Worm (Caenorhabditis elegans) whole organism, young adult: ENCODE data around the gene snrp-3.

Source experiments
- D2030.7 ChIP-seq: fragments of 200-800 bp; sonication (Bioruptor generic); IDR thresholded peaks from 2 replicates; pipeline ENCODE4 v1.3.6; 2022; ENCODE audit warnings: missing genetic modification reagents, missing genetic modification characterization, missing compliant biosample characterization
- F10E7.11 ChIP-seq: sonication (generic microtip); optimal IDR thresholded peaks from 2 replicates; lab custom pipeline; 2017; ENCODE audit warnings: mild to moderate bottlenecking, missing genetic modification characterization, moderate library complexity, missing compliant biosample characterization
- F49E8.2 ChIP-seq: sonication (generic microtip); optimal IDR thresholded peaks from 3 replicates; lab custom pipeline; 2017; ENCODE audit warnings: missing genetic modification characterization, mild to moderate bottlenecking, missing compliant biosample characterization, antibody characterized with exemption, moderate library complexity; ENCODE audit not compliant: insufficient read depth
- K12H6.12 ChIP-seq: fragments of 200-800 bp; sonication (Bioruptor generic); optimal IDR thresholded peaks from 2 replicates; lab custom pipeline; 2018; ENCODE audit warnings: mild to moderate bottlenecking, missing genetic modification characterization, missing compliant biosample characterization
- Y79H2A.3 ChIP-seq: fragments of 200-800 bp; sonication (Bioruptor generic); conservative IDR thresholded peaks from 2 replicates; pipeline ENCODE4 v1.3.6; 2022; ENCODE audit warnings: missing genetic modification reagents, missing genetic modification characterization, missing compliant biosample characterization
- ama-1 ChIP-seq, 3 experiments: fragments of 150-350 bp in 1 of 3; sonication (generic microtip) in 2 of 3; optimal IDR thresholded peaks; 2 replicates each; lab custom pipeline; 2014 to 2018; ENCODE audit warnings: missing biosample characterization in 2 of 3, missing genetic modification characterization in 2 of 3, missing genetic modification reagents in 2 of 3
- aptf-2 ChIP-seq: fragments of 200-800 bp; sonication (Bioruptor generic); conservative IDR thresholded peaks from 2 replicates; pipeline ENCODE4 v1.3.6; 2022; ENCODE audit warnings: missing genetic modification reagents, missing genetic modification characterization, missing compliant biosample characterization
- aptf-3 ChIP-seq: fragments of 200-800 bp; sonication (Bioruptor generic); IDR thresholded peaks from 2 replicates; pipeline ENCODE4 v1.3.6; 2022; ENCODE audit warnings: missing genetic modification characterization, missing compliant biosample characterization
- attf-3 ChIP-seq: fragments of 200-800 bp; sonication (Bioruptor generic); conservative IDR thresholded peaks from 2 replicates; pipeline ENCODE4 v1.3.6; 2022; ENCODE audit warnings: missing genetic modification reagents, missing genetic modification characterization, missing compliant biosample characterization
- ccch-3 ChIP-seq: fragments of 200-800 bp; sonication (Bioruptor generic); optimal IDR thresholded peaks from 2 replicates; lab custom pipeline; 2018; ENCODE audit warnings: mild to moderate bottlenecking, missing genetic modification characterization, missing compliant biosample characterization
- cebp-2 ChIP-seq: fragments of 200-800 bp; sonication (Bioruptor generic); IDR thresholded peaks from 2 replicates; pipeline ENCODE4 v1.3.6; 2022; ENCODE audit warnings: missing genetic modification characterization, missing compliant biosample characterization
- egl-18 ChIP-seq: fragments of 200-800 bp; sonication (Bioruptor generic); IDR thresholded peaks from 2 replicates; pipeline ENCODE4 v1.3.6; 2022; ENCODE audit warnings: missing genetic modification reagents, missing genetic modification characterization, missing compliant biosample characterization
- egl-44 ChIP-seq: fragments of 200-800 bp; sonication (Bioruptor generic); IDR thresholded peaks from 2 replicates; pipeline ENCODE4 v1.3.6; 2022; ENCODE audit warnings: missing genetic modification reagents, missing genetic modification characterization, missing compliant biosample characterization
- egrh-3 ChIP-seq: fragments of 200-800 bp; sonication (Bioruptor generic); IDR thresholded peaks from 2 replicates; pipeline ENCODE4 v1.3.6; 2022; ENCODE audit warnings: missing genetic modification reagents, missing genetic modification characterization, missing compliant biosample characterization
- ekl-4 ChIP-seq: fragments of 200-800 bp; sonication (Bioruptor generic); IDR thresholded peaks from 2 replicates; pipeline ENCODE4 v1.3.6; 2022; ENCODE audit warnings: missing genetic modification reagents, missing genetic modification characterization, missing compliant biosample characterization
- hlh-12 ChIP-seq: sonication (generic microtip); optimal IDR thresholded peaks from 2 replicates; lab custom pipeline; 2016; ENCODE audit warnings: missing genetic modification characterization, missing compliant biosample characterization
- hlh-26 ChIP-seq: fragments of 200-800 bp; sonication (Bioruptor generic); conservative IDR thresholded peaks from 2 replicates; pipeline ENCODE4 v1.3.6; 2022; ENCODE audit warnings: missing genetic modification reagents, missing genetic modification characterization, missing compliant biosample characterization
- hmg-1.2 ChIP-seq: fragments of 200-800 bp; sonication (Bioruptor generic); IDR thresholded peaks from 2 replicates; pipeline ENCODE4 v1.3.6; 2022; ENCODE audit warnings: missing genetic modification reagents, missing genetic modification characterization, missing compliant biosample characterization
- hmg-20 ChIP-seq: fragments of 200-800 bp; sonication (Bioruptor generic); IDR thresholded peaks from 2 replicates; pipeline ENCODE4 v1.3.6; 2022; ENCODE audit warnings: missing genetic modification reagents, missing genetic modification characterization, missing compliant biosample characterization
- hrde-1 ChIP-seq: sonication (generic microtip); optimal IDR thresholded peaks from 2 replicates; lab custom pipeline; 2016; ENCODE audit warnings: missing genetic modification characterization, mild to moderate bottlenecking, missing compliant biosample characterization, moderate library complexity, missing genotype, missing genetic modification reagents, borderline replicate concordance
- lag-1 ChIP-seq: fragments of 200-800 bp; sonication (Bioruptor generic); IDR thresholded peaks from 2 replicates; pipeline ENCODE4 v1.3.6; 2022; ENCODE audit warnings: missing genetic modification reagents, missing genetic modification characterization, missing compliant biosample characterization
- lin-26 ChIP-seq: fragments of 200-800 bp; sonication (Bioruptor generic); IDR thresholded peaks from 2 replicates; pipeline ENCODE4 v1.3.6; 2022; ENCODE audit warnings: missing genetic modification reagents, missing genetic modification characterization, missing compliant biosample characterization
- lin-54 ChIP-seq: fragments of 200-800 bp; sonication (Bioruptor generic); optimal IDR thresholded peaks from 2 replicates; lab custom pipeline; 2018; ENCODE audit warnings: mild to moderate bottlenecking, missing genetic modification characterization, missing compliant biosample characterization
- madf-8 ChIP-seq: fragments of 200-800 bp; sonication (Bioruptor generic); conservative IDR thresholded peaks from 2 replicates; pipeline ENCODE4 v1.3.6; 2022; ENCODE audit warnings: missing genetic modification reagents, missing genetic modification characterization, missing compliant biosample characterization
- mxl-1 ChIP-seq: sonication (generic microtip); optimal IDR thresholded peaks from 2 replicates; lab custom pipeline; 2016; ENCODE audit warnings: missing genetic modification characterization, missing compliant biosample characterization
- nfyb-1 ChIP-seq: fragments of 200-800 bp; sonication (Bioruptor generic); IDR thresholded peaks from 2 replicates; pipeline ENCODE4 v1.3.6; 2022; ENCODE audit warnings: missing genetic modification reagents, missing genetic modification characterization, missing compliant biosample characterization
- pbrm-1 ChIP-seq: fragments of 200-800 bp; sonication (Bioruptor generic); IDR thresholded peaks from 2 replicates; pipeline ENCODE4 v1.3.6; 2022; ENCODE audit warnings: missing genetic modification reagents, missing genetic modification characterization, missing compliant biosample characterization
- pha-4 ChIP-seq: fragments of 150-350 bp; sonication (generic microtip); optimal IDR thresholded peaks from 2 replicates; lab custom pipeline; 2014; ENCODE audit warnings: missing biosample characterization, missing genetic modification reagents, missing genetic modification characterization
- rec-8 ChIP-seq, 2 experiments: sonication (generic microtip); optimal IDR thresholded peaks; 2 replicates each; lab custom pipeline; 2016; ENCODE audit warnings: mild to moderate bottlenecking in 2 of 2, missing genetic modification characterization in 2 of 2, missing genetic modification reagents in 2 of 2, missing genotype in 2 of 2, missing biosample characterization in 1 of 2, missing compliant biosample characterization in 1 of 2, moderate library complexity in 1 of 2
- sea-2 ChIP-seq: fragments of 200-800 bp; sonication (Bioruptor generic); IDR thresholded peaks from 2 replicates; pipeline ENCODE4 v1.3.6; 2022; ENCODE audit warnings: missing genetic modification characterization, missing compliant biosample characterization
- snpc-4 ChIP-seq, 5 experiments: fragments of 150-350 bp in 1 of 5; sonication (generic microtip) in 4 of 5; optimal IDR thresholded peaks; 2 replicates each; lab custom pipeline; 2014 to 2018; ENCODE audit warnings: missing genetic modification characterization in 5 of 5, missing biosample characterization in 3 of 5, antibody characterized with exemption in 2 of 5, mild to moderate bottlenecking in 2 of 5, missing compliant biosample characterization in 2 of 5, missing genotype in 2 of 5, moderate library complexity in 2 of 5, missing genetic modification reagents in 1 of 5
- tbp1 ChIP-seq: fragments of 200-800 bp; sonication (Bioruptor generic); optimal IDR thresholded peaks from 2 replicates; lab custom pipeline; 2018; ENCODE audit warnings: mild to moderate bottlenecking, missing genetic modification characterization, missing compliant biosample characterization
- unc-62 ChIP-seq: fragments of 150-350 bp; optimal IDR thresholded peaks from 2 replicates; lab custom pipeline; 2014; ENCODE audit warnings: missing biosample characterization, missing genetic modification reagents, missing genetic modification characterization
- ztf-18 ChIP-seq: sonication (generic microtip); optimal IDR thresholded peaks from 2 replicates; lab custom pipeline; 2016; ENCODE audit warnings: missing genotype, mild to moderate bottlenecking, missing genetic modification characterization, missing compliant biosample characterization
- ztf-25 ChIP-seq: fragments of 200-800 bp; sonication (Bioruptor generic); IDR thresholded peaks from 2 replicates; pipeline ENCODE4 v1.3.6; 2022; ENCODE audit warnings: missing genetic modification reagents, missing genetic modification characterization, missing compliant biosample characterization

snrp-3 gene

ce11 chrIV:8668635-8669034, 19.0 kb downstream of the snrp-3 start, which contains the start of gene cdh-5:
TSS of gene cdh-5 (plus strand) at chrIV:8668935.
- TF ChIP-seq madf-8 (GFP tag; lab: Robert Waterston, UW) (no peak), aptf-3 (GFP tag; lab: Robert Waterston, UW) (no peak), egl-18 (GFP tag; lab: Robert Waterston, UW) (no peak), F49E8.2 (tag; lab: Kevin White, UChicago) (no peak), lin-54 (no peak), hmg-1.2 (GFP tag; lab: Robert Waterston, UW) (no peak)
- TF ChIP-seq, all 124 proteins: peak for 0

ce11 chrIV:8667155-8667554, 20.5 kb downstream of the snrp-3 start:
- peak; percentile 63; the same call in 1 of the 2 replicates for TF ChIP-seq egrh-3 (GFP tag; lab: Robert Waterston, UW)
- TF ChIP-seq, all 124 proteins: peak for 1; not testable (repeated sequence) for 123

ce11 chrIV:8665778-8666177, 21.8 kb downstream of the snrp-3 start:
- peak; percentile 94 for TF ChIP-seq attf-3 (GFP tag; lab: Robert Waterston, UW)
- TF ChIP-seq Y79H2A.3 (GFP tag; lab: Robert Waterston, UW), result no peak
- TF ChIP-seq hlh-12 (tag; lab: Kevin White, UChicago), result no peak

DNA sequence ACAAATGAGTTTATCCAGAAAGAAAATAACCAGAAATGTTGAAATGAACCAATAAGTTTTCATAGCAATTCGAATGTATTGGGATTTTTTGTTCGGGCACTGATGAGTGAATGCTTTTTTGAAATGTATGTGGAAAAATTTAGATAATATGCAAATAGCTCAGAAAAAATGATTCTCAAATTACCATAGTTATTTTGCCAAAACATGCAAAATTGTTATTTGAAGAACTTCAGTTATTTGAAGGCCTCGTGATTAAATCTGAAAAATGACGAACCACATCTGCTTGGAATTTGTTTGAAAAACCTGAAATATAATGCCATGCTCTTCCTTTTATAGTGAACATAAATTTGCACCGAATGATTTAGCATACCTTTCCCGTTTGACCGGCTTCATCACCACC, 29.5 kb downstream of the snrp-3 start, which contains the start of gene C49C8.6:
TSS of gene C49C8.6 (minus strand) at position 101 of the 400 bp plus-strand sequence.
- TF ChIP-seq ztf-25 (GFP tag; lab: Robert Waterston, UW), result no peak

- no peak for TF ChIP-seq hrde-1 (tag; lab: Kevin White, UChicago)
- no peak for TF ChIP-seq pbrm-1 (GFP tag; lab: Robert Waterston, UW)
- no peak for TF ChIP-seq ekl-4 (GFP tag; lab: Robert Waterston, UW)
- TF ChIP-seq hlh-26 (GFP tag; lab: Robert Waterston, UW), result no peak
- no peak for TF ChIP-seq sea-2 (GFP tag; lab: Robert Waterston, UW)
- no peak for TF ChIP-seq ama-1 (optimal IDR thresholded peaks at IDR 0.05; lab: Kevin White, UChicago)
- TF ChIP-seq ama-1 (GFP tag; optimal IDR thresholded peaks at IDR 0.05; lab: Kevin White, UChicago), result no peak
Measured at ce11 chrIV:8654115-8654628, 33.4 kb downstream of the snrp-3 start, which contains the start of gene C49C8.1. TSS of gene C49C8.1 (plus strand) at chrIV:8654578.

ce11 chrIV:8653592-8653991, 34.0 kb downstream of the snrp-3 start, which contains the start of gene C49C8.5:
TSS of gene C49C8.5 (minus strand) at chrIV:8653664.
- no peak for TF ChIP-seq nfyb-1 (GFP tag; lab: Robert Waterston, UW)
- TF ChIP-seq ztf-18 (tag; lab: Kevin White, UChicago), result no peak
- TF ChIP-seq hlh-12 (tag; lab: Kevin White, UChicago), result no peak
- TF ChIP-seq hmg-20 (GFP tag; lab: Robert Waterston, UW), result no peak
- TF ChIP-seq F10E7.11 (tag; lab: Kevin White, UChicago), result no peak
- no peak for TF ChIP-seq K12H6.12 (tag; lab: Kevin White, UChicago)
- no peak for TF ChIP-seq rec-8 (tag; optimal IDR thresholded peaks at IDR 0.05; lab: Kevin White, UChicago)

DNA sequence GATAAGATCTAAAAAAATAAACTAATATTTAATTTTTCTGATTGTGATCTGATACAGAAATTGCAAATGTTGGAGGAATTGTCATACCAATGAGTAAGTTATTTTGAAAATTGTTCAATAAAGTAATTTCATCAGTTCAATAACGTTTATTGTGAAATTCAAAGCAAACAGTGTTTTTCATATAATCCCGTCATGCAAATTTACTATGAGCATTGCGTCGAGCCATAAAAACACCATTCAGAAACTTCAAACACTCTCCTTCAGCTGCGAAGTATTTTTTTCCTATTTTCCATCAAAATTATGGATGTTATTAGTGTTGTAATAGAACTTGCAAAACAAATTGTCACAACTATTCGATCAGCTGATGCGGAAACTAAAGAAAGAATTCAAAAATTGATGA, 35.8 kb downstream of the snrp-3 start, which contains the start of gene C49C8.8:
TSS of gene C49C8.8 (plus strand) at position 301 of the 400 bp plus-strand sequence.
- TF ChIP-seq lin-26 (no peak), aptf-2 (GFP tag; lab: Robert Waterston, UW) (no peak), pha-4 (tag; lab: Kevin White, UChicago) (no peak), ama-1 (optimal IDR thresholded peaks at IDR 0.05; lab: Kevin White, UChicago) (no peak), ama-1 (GFP tag; optimal IDR thresholded peaks at IDR 0.05; lab: Kevin White, UChicago) (no peak), unc-62 (GFP tag; lab: Kevin White, UChicago) (no peak), lag-1 (GFP tag; lab: Robert Waterston, UW) (no peak), tbp1 (GFP tag; lab: Kevin White, UChicago) (no peak), egl-44 (no peak), ccch-3 (GFP tag; lab: Kevin White, UChicago) (no peak), snpc-4 (GFP tag; optimal IDR thresholded peaks at IDR 0.05; lab: Kevin White, UChicago) (no peak), snpc-4 (tag; optimal IDR thresholded peaks at IDR 0.05; lab: Kevin White, UChicago) (no peak), cebp-2 (no peak), D2030.7 (GFP tag; lab: Robert Waterston, UW) (no peak), egrh-3 (GFP tag; lab: Robert Waterston, UW) (no peak), mxl-1 (tag; lab: Kevin White, UChicago) (no peak), pbrm-1 (GFP tag; lab: Robert Waterston, UW) (no peak)
